Worm (Caenorhabditis elegans) whole organism, L4 larva: Measurements from ENCODE around the gene ZK637.4.

Experiments
- F26F4.8 ChIP-seq: fragments of 200-800 bp; sonication (Bioruptor generic); conservative IDR thresholded peaks from 2 replicates; pipeline ENCODE4 v1.3.6; 2022; ENCODE audit warnings: missing genetic modification characterization, missing compliant biosample characterization
- F44E2.7 ChIP-seq: fragments of 200-800 bp; sonication (Bioruptor generic); IDR thresholded peaks from 2 replicates; pipeline ENCODE4 v2.1.2; 2022; ENCODE audit warnings: missing genetic modification characterization, missing compliant biosample characterization
- F49E8.2 ChIP-seq: sonication (generic microtip); optimal IDR thresholded peaks from 2 replicates; lab custom pipeline; 2016; ENCODE audit warnings: missing compliant biosample characterization, mild to moderate bottlenecking, missing genetic modification characterization, borderline replicate concordance
- Y5F2A.4 ChIP-seq: fragments of 200-800 bp; sonication (Bioruptor generic); optimal IDR thresholded peaks from 2 replicates; lab custom pipeline; 2018; ENCODE audit warnings: mild to moderate bottlenecking, missing genetic modification characterization, missing compliant biosample characterization
- Y75B8A.6 ChIP-seq: fragments of 200-800 bp; sonication (Bioruptor generic); IDR thresholded peaks from 2 replicates; pipeline ENCODE4 v1.3.6; 2022; ENCODE audit warnings: missing genetic modification reagents, missing genetic modification characterization, missing compliant biosample characterization
- aha-1 ChIP-seq: fragments of 150-350 bp; peaks from one replicate; lab custom pipeline; 2014; ENCODE audit warnings: missing biosample characterization, missing genetic modification characterization
- aly-2 ChIP-seq: sonication (generic microtip); optimal IDR thresholded peaks from 2 replicates; lab custom pipeline; 2018; ENCODE audit warnings: missing biosample characterization, missing genetic modification characterization
- ceh-28 ChIP-seq: fragments of 150-350 bp; optimal IDR thresholded peaks from 2 replicates; lab custom pipeline; 2014; ENCODE audit warnings: missing biosample characterization, missing genetic modification reagents, missing genetic modification characterization
- ces-1 ChIP-seq: fragments of 150-350 bp; sonication (generic microtip); optimal IDR thresholded peaks from 4 replicates; lab custom pipeline; 2014; ENCODE audit warnings: missing biosample characterization, missing genetic modification reagents, missing genetic modification characterization
- cey-2 ChIP-seq: sonication (generic microtip); optimal IDR thresholded peaks from 3 replicates; lab custom pipeline; 2017; ENCODE audit warnings: missing genetic modification characterization, mild to moderate bottlenecking, missing compliant biosample characterization, antibody characterized with exemption, borderline replicate concordance; ENCODE audit not compliant: insufficient read depth
- daf-16 ChIP-seq, 3 experiments: sonication (generic microtip); optimal IDR thresholded peaks; 2 replicates each; lab custom pipeline; 2016 to 2017; ENCODE audit warnings: missing genetic modification characterization in 3 of 3, missing genetic modification reagents in 3 of 3, mild to moderate bottlenecking in 2 of 3, missing compliant biosample characterization in 2 of 3, missing biosample characterization in 1 of 3, moderate library complexity in 1 of 3
- daf-19 ChIP-seq: fragments of 200-800 bp; sonication (Bioruptor generic); conservative IDR thresholded peaks from 2 replicates; pipeline ENCODE4 v1.3.6; 2022; ENCODE audit warnings: missing genetic modification characterization, missing compliant biosample characterization
- daf-8 ChIP-seq: fragments of 200-800 bp; sonication (Bioruptor generic); IDR thresholded peaks from 2 replicates; pipeline ENCODE4 v1.3.6; 2022; ENCODE audit warnings: missing genetic modification characterization, missing compliant biosample characterization
- dmd-6 ChIP-seq: fragments of 200-800 bp; sonication (Bioruptor generic); IDR thresholded peaks from 2 replicates; pipeline ENCODE4 v1.3.6; 2022; ENCODE audit warnings: missing genetic modification reagents, missing genetic modification characterization, missing compliant biosample characterization
- dmd-8 ChIP-seq: fragments of 200-800 bp; sonication (Bioruptor generic); IDR thresholded peaks from 2 replicates; pipeline ENCODE4 v1.3.6; 2022; ENCODE audit warnings: missing genetic modification characterization, missing compliant biosample characterization
- dmd-9 ChIP-seq: fragments of 200-800 bp; sonication (Bioruptor generic); IDR thresholded peaks from 2 replicates; pipeline ENCODE4 v1.3.6; 2022; ENCODE audit warnings: missing genetic modification reagents, missing genetic modification characterization, missing compliant biosample characterization
- duxl-1 ChIP-seq: sonication (generic microtip); optimal IDR thresholded peaks from 2 replicates; lab custom pipeline; 2016; ENCODE audit warnings: mild to moderate bottlenecking, missing genetic modification characterization, moderate library complexity, missing compliant biosample characterization; ENCODE audit not compliant: poor library complexity
- dve-1 ChIP-seq: sonication (generic microtip); optimal IDR thresholded peaks from 2 replicates; lab custom pipeline; 2017; ENCODE audit warnings: antibody characterized with exemption, mild to moderate bottlenecking, missing genetic modification characterization, missing compliant biosample characterization; ENCODE audit not compliant: insufficient read depth
- egl-43 ChIP-seq: fragments of 200-800 bp; sonication (Bioruptor generic); IDR thresholded peaks from 2 replicates; pipeline ENCODE4 v1.3.6; 2022; ENCODE audit warnings: missing genetic modification reagents, missing genetic modification characterization, missing compliant biosample characterization
- gei-8 ChIP-seq: fragments of 200-800 bp; sonication (Bioruptor generic); optimal IDR thresholded peaks from 2 replicates; lab custom pipeline; 2018; ENCODE audit warnings: mild to moderate bottlenecking, missing genetic modification characterization, missing compliant biosample characterization
- hlh-11 ChIP-seq: fragments of 200-800 bp; sonication (Bioruptor generic); optimal IDR thresholded peaks from 2 replicates; lab custom pipeline; 2018; ENCODE audit warnings: mild to moderate bottlenecking, missing genetic modification characterization, missing compliant biosample characterization
- hmg-1.1 ChIP-seq: fragments of 200-800 bp; sonication (Bioruptor generic); IDR thresholded peaks from 2 replicates; pipeline ENCODE4 v1.3.6; 2022; ENCODE audit warnings: missing genetic modification reagents, missing genetic modification characterization, missing compliant biosample characterization
- jun-1 ChIP-seq: fragments of 150-350 bp; optimal IDR thresholded peaks from 2 replicates; lab custom pipeline; 2014; ENCODE audit warnings: missing biosample characterization, missing genetic modification reagents, missing genetic modification characterization
- lin-15B ChIP-seq: fragments of 150-350 bp; sonication (generic microtip); optimal IDR thresholded peaks from 3 replicates; lab custom pipeline; 2014; ENCODE audit warnings: missing biosample characterization, missing genetic modification characterization
- lin-29 ChIP-seq: fragments of 200-800 bp; sonication (Bioruptor generic); IDR thresholded peaks from 2 replicates; pipeline ENCODE4 v1.3.6; 2022; ENCODE audit warnings: missing genetic modification reagents, missing genetic modification characterization, missing compliant biosample characterization
- lin-39 ChIP-seq: fragments of 150-350 bp; optimal IDR thresholded peaks from 2 replicates; lab custom pipeline; 2014; ENCODE audit warnings: missing biosample characterization, missing genetic modification reagents, missing genetic modification characterization
- lir-3 ChIP-seq: sonication (generic microtip); optimal IDR thresholded peaks from 2 replicates; lab custom pipeline; 2016; ENCODE audit warnings: mild to moderate bottlenecking, missing genetic modification characterization, missing compliant biosample characterization
- lsy-2 ChIP-seq, 2 experiments: fragments of 150-350 bp in 1 of 2; sonication (generic microtip) in 1 of 2; optimal IDR thresholded peaks; 2 replicates each; lab custom pipeline; 2014 to 2017; ENCODE audit warnings: missing biosample characterization in 2 of 2, missing genetic modification characterization in 2 of 2
- mdl-1 ChIP-seq, 2 experiments: fragments of 150-350 bp in 1 of 2; sonication (generic microtip) in 1 of 2; optimal IDR thresholded peaks; 2 replicates each; lab custom pipeline; 2014 to 2017; ENCODE audit warnings: missing biosample characterization in 2 of 2, missing genetic modification characterization in 2 of 2
- mdt-29 ChIP-seq: fragments of 200-800 bp; sonication (Bioruptor generic); IDR thresholded peaks from 2 replicates; pipeline ENCODE4 v1.3.6; 2022; ENCODE audit warnings: missing genetic modification reagents, missing genetic modification characterization, missing compliant biosample characterization
- mes-2 ChIP-seq: sonication (generic microtip); optimal IDR thresholded peaks from 2 replicates; lab custom pipeline; 2016; ENCODE audit warnings: missing genotype, mild to moderate bottlenecking, missing genetic modification characterization, missing compliant biosample characterization; ENCODE audit not compliant: poor library complexity, severe bottlenecking
- mxl-2 ChIP-seq: fragments of 200-800 bp; sonication (Bioruptor generic); conservative IDR thresholded peaks from 2 replicates; pipeline ENCODE4 v1.3.6; 2022; ENCODE audit warnings: missing genetic modification reagents, missing genetic modification characterization, missing compliant biosample characterization
- nhr-102 ChIP-seq: sonication (generic microtip); optimal IDR thresholded peaks from 2 replicates; lab custom pipeline; 2016; ENCODE audit warnings: mild to moderate bottlenecking, missing genetic modification characterization, moderate library complexity, missing compliant biosample characterization
- nhr-11 ChIP-seq: fragments of 150-350 bp; optimal IDR thresholded peaks from 2 replicates; lab custom pipeline; 2014; ENCODE audit warnings: missing biosample characterization, missing genetic modification characterization
- nhr-237 ChIP-seq: sonication (generic microtip); optimal IDR thresholded peaks from 2 replicates; lab custom pipeline; 2017; ENCODE audit warnings: missing biosample characterization, missing genetic modification characterization
- nhr-25 ChIP-seq: sonication (generic microtip); optimal IDR thresholded peaks from 2 replicates; lab custom pipeline; 2017; ENCODE audit warnings: missing genetic modification characterization, mild to moderate bottlenecking, missing compliant biosample characterization, antibody characterized with exemption, moderate library complexity, borderline replicate concordance; ENCODE audit not compliant: insufficient read depth
- nhr-48 ChIP-seq: sonication (generic microtip); optimal IDR thresholded peaks from 2 replicates; lab custom pipeline; 2016; ENCODE audit warnings: mild to moderate bottlenecking, missing genetic modification characterization, missing compliant biosample characterization
- nhr-77 ChIP-seq: fragments of 150-350 bp; optimal IDR thresholded peaks from 2 replicates; lab custom pipeline; 2014; ENCODE audit warnings: missing biosample characterization, missing genetic modification characterization
- pqm-1 ChIP-seq: sonication (generic microtip); optimal IDR thresholded peaks from 2 replicates; lab custom pipeline; 2017; ENCODE audit warnings: missing biosample characterization, missing genetic modification characterization
- sdz-12 ChIP-seq: fragments of 200-800 bp; sonication (Bioruptor generic); optimal IDR thresholded peaks from 2 replicates; lab custom pipeline; 2018; ENCODE audit warnings: mild to moderate bottlenecking, missing genetic modification characterization, missing compliant biosample characterization
- set-16 ChIP-seq: fragments of 200-800 bp; sonication (Bioruptor generic); IDR thresholded peaks from 2 replicates; pipeline ENCODE4 v1.3.6; 2022; ENCODE audit warnings: missing genetic modification reagents, missing genetic modification characterization, missing compliant biosample characterization
- snpc-4 ChIP-seq: fragments of 150-350 bp; optimal IDR thresholded peaks from 2 replicates; lab custom pipeline; 2014; ENCODE audit warnings: missing biosample characterization, missing genetic modification characterization
- spr-1 ChIP-seq: sonication (generic microtip); optimal IDR thresholded peaks from 2 replicates; lab custom pipeline; 2016; ENCODE audit warnings: mild to moderate bottlenecking, missing genetic modification characterization, missing compliant biosample characterization
- spr-3 ChIP-seq: fragments of 200-800 bp; sonication (Bioruptor generic); optimal IDR thresholded peaks from 2 replicates; lab custom pipeline; 2018; ENCODE audit warnings: mild to moderate bottlenecking, missing genetic modification characterization, missing compliant biosample characterization
- tag-97 ChIP-seq: fragments of 200-800 bp; sonication (Bioruptor generic); IDR thresholded peaks from 2 replicates; pipeline ENCODE4 v1.3.6; 2022; ENCODE audit warnings: missing genetic modification characterization, missing compliant biosample characterization
- tra-1 ChIP-seq: fragments of 200-800 bp; sonication (Bioruptor generic); IDR thresholded peaks from 2 replicates; pipeline ENCODE4 v1.3.6; 2022; ENCODE audit warnings: missing genetic modification reagents, missing genetic modification characterization, missing compliant biosample characterization
- vab-7 ChIP-seq: fragments of 200-800 bp; sonication (Bioruptor generic); IDR thresholded peaks from 2 replicates; pipeline ENCODE4 v1.3.6; 2022; ENCODE audit warnings: missing genetic modification reagents, missing genetic modification characterization, missing compliant biosample characterization
- zip-11 ChIP-seq: fragments of 200-800 bp; sonication (Bioruptor generic); IDR thresholded peaks from 2 replicates; pipeline ENCODE4 v1.3.6; 2022; ENCODE audit warnings: missing genetic modification characterization, missing compliant biosample characterization
- ztf-7 ChIP-seq: fragments of 150-350 bp; optimal IDR thresholded peaks from 2 replicates; lab custom pipeline; 2014; ENCODE audit warnings: missing biosample characterization, missing genetic modification characterization

ZK637.4 gene

ce11 chrIII:8865294-8865766 is 28.2 kb upstream of the ZK637.4 start (continued):
- TF ChIP-seq nhr-48 (peak; percentile 80), dmd-9 (GFP tag; lab: Robert Waterston, UW) (0 out of 2 replicates have a peak, but pooled peaks have one; percentile 9), vab-7 (GFP tag; lab: Robert Waterston, UW) (peak; percentile 64), snpc-4 (tag; lab: Kevin White, UChicago) (no peak), ceh-28 (tag; lab: Kevin White, UChicago) (no peak), Y75B8A.6 (no peak), pqm-1 (peak; percentile 78), jun-1 (tag; lab: Kevin White, UChicago) (peak; percentile 9), duxl-1 (tag; lab: Kevin White, UChicago) (no peak), nhr-77 (tag; lab: Kevin White, UChicago) (peak; percentile 67), daf-8 (GFP tag; lab: Robert Waterston, UW) (no peak), nhr-11 (tag; lab: Kevin White, UChicago) (peak; percentile 86), zip-11 (GFP tag; lab: Robert Waterston, UW) (peak; percentile 71; the same call in 1 of the 2 replicates), mdl-1 (tag; optimal IDR thresholded peaks at IDR 0.05; lab: Kevin White, UChicago) (peak; percentile 39 to 51), ztf-7 (tag; lab: Kevin White, UChicago) (no peak), egl-43 (GFP tag; lab: Robert Waterston, UW) (peak; percentile 90), spr-3 (GFP tag; lab: Kevin White, UChicago) (peak; percentile 4), mdt-29 (GFP tag; lab: Robert Waterston, UW) (no peak; the same call in 1 of the 2 replicates), nhr-237 (tag; lab: Kevin White, UChicago) (no peak), gei-8 (peak; percentile 82), mxl-2 (GFP tag; lab: Robert Waterston, UW) (no peak), lin-29 (0 out of 2 replicates have a peak, but pooled peaks have one; percentile 51), ces-1 (GFP tag; lab: Kevin White, UChicago) (no peak), lir-3 (peak; percentile 26), nhr-25 (tag; lab: Kevin White, UChicago) (peak; percentile 0), nhr-102 (tag; lab: Kevin White, UChicago) (peak; percentile 63), lin-39 (tag; lab: Kevin White, UChicago) (no peak), spr-1 (tag; lab: Kevin White, UChicago) (peak; percentile 43), daf-19 (GFP tag; lab: Robert Waterston, UW) (no peak), lin-15B (no peak), mes-2 (peak; percentile 48), Y5F2A.4 (GFP tag; lab: Kevin White, UChicago) (no peak), hmg-1.1 (GFP tag; lab: Robert Waterston, UW) (peak; percentile 82), hlh-11 (tag; lab: Kevin White, UChicago) (peak; percentile 96), tag-97 (GFP tag; lab: Robert Waterston, UW) (no peak), set-16 (GFP tag; lab: Robert Waterston, UW) (peak; percentile 95), cey-2 (tag; lab: Kevin White, UChicago) (no peak), dmd-8 (GFP tag; lab: Robert Waterston, UW) (peak; percentile 75; the same call in 1 of the 2 replicates), dmd-6 (peak; percentile 94), aly-2 (no peak), lsy-2 (tag; optimal IDR thresholded peaks at IDR 0.05; lab: Kevin White, UChicago) (peak; percentile 27 to 64), aha-1 (tag; lab: Kevin White, UChicago) (peak; percentile 98), dve-1 (tag; lab: Kevin White, UChicago) (peak; percentile 73), tra-1 (GFP tag; lab: Robert Waterston, UW) (peak; percentile 82), daf-16 (GFP tag; optimal IDR thresholded peaks at IDR 0.05; lab: Kevin White, UChicago) (peak; percentile 40 to 81), daf-16 (tag; optimal IDR thresholded peaks at IDR 0.05; lab: Kevin White, UChicago) (peak; percentile 34), F49E8.2 (tag; lab: Kevin White, UChicago) (no peak), F44E2.7 (GFP tag; lab: Robert Waterston, UW) (0 out of 2 replicates have a peak, but pooled peaks have one; percentile 45), sdz-12 (no peak), F26F4.8 (GFP tag; lab: Robert Waterston, UW) (0 out of 2 replicates have a peak, but pooled peaks have one; percentile 36)
